Worm (Caenorhabditis elegans): ENCODE measurements around the gene srg-39.

DNA sequence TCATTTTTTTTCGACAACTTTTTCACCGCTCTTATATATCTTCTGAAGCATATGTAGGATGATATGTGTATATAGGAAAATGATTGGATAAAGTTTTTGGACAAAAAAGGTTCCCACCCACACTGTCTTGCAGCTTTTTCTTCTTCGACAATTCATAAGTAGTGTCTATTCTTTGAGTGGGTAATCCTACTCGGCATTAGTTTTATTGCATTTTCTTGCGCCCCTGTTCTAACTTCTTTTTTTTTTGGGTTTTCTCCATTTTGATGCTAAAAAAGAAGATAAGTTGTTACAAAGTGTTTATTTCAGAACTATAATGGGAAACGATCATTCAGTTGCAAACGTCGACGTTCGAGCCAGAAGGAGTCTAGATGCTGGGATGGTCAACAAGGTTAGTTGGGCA lies 17.9 kb downstream of the srg-39 start, which contains the start of gene glb-3:
- TF ChIP-seq F49E8.2 (tag; optimal IDR thresholded peaks at IDR 0.05; ENCODE audit: borderline replicate concordance) (no peak), ceh-82 (tag; optimal IDR thresholded peaks at IDR 0.05) (no peak), ztf-11 (tag; optimal IDR thresholded peaks at IDR 0.05) (no peak), hmg-1.1 (GFP tag; IDR thresholded peaks at IDR 0.05) (no peak)
